Fruit fly (Drosophila melanogaster) whole organism, pupa: ENCODE results near the gene CG13039.
A peak's percentile ranks its signal among the peaks of the same experiment; 100 is the strongest.

ENCODE experiments used
- CG10348 ChIP-seq: fragments of 200-800 bp; sonication (Bioruptor generic); IDR thresholded peaks from 2 replicates; pipeline ENCODE4 v1.3.6; 2022; ENCODE audit warnings: missing biosample characterization, missing genetic modification characterization
- CG12605 ChIP-seq: fragments of 200-800 bp; sonication (Bioruptor generic); IDR thresholded peaks from 2 replicates; pipeline ENCODE4 v1.3.6; 2022; ENCODE audit warnings: missing biosample characterization, missing genetic modification characterization
- CG13204 ChIP-seq: fragments of 200-800 bp; sonication (Bioruptor generic); optimal IDR thresholded peaks from 2 replicates; lab custom pipeline; 2018; ENCODE audit warnings: missing biosample characterization, mild to moderate bottlenecking, missing genetic modification characterization, moderate library complexity
- CG15710 ChIP-seq: fragments of 200-800 bp; sonication (Bioruptor generic); optimal IDR thresholded peaks from 2 replicates; lab custom pipeline; 2018; ENCODE audit warnings: missing biosample characterization, mild to moderate bottlenecking, missing genetic modification characterization, moderate library complexity
- CG4496 ChIP-seq: fragments of 200-800 bp; sonication (Bioruptor generic); IDR thresholded peaks from 3 replicates; pipeline ENCODE4 v1.3.6; 2022; ENCODE audit warnings: missing biosample characterization, missing genetic modification characterization
- CG8159 ChIP-seq: fragments of 200-800 bp; sonication (Bioruptor generic); optimal IDR thresholded peaks from 3 replicates; lab custom pipeline; 2018; ENCODE audit warnings: missing biosample characterization, mild to moderate bottlenecking, missing genetic modification characterization, moderate library complexity
- CG8301 ChIP-seq: fragments of 200-800 bp; sonication (Bioruptor generic); optimal IDR thresholded peaks from 2 replicates; lab custom pipeline; 2018; ENCODE audit warnings: missing biosample characterization, mild to moderate bottlenecking, missing genetic modification characterization
- CG9948 ChIP-seq: fragments of 200-800 bp; sonication (Bioruptor generic); optimal IDR thresholded peaks from 2 replicates; lab custom pipeline; 2018; ENCODE audit warnings: missing biosample characterization, mild to moderate bottlenecking, missing genetic modification characterization, moderate library complexity
- EcR ChIP-seq: fragments of 200-800 bp; sonication (Bioruptor generic); optimal IDR thresholded peaks from 3 replicates; lab custom pipeline; 2019; ENCODE audit warnings: missing biosample characterization, missing genetic modification characterization, mild to moderate bottlenecking, moderate library complexity, missing genetic modification reagents
- Pif1B ChIP-seq: fragments of 200-800 bp; sonication (Bioruptor generic); optimal IDR thresholded peaks from 3 replicates; lab custom pipeline; 2016; ENCODE audit warnings: missing biosample characterization, missing genetic modification characterization
- fd96Ca ChIP-seq: fragments of 200-800 bp; sonication (Bioruptor generic); IDR thresholded peaks from 3 replicates; pipeline ENCODE4 v1.3.6; 2022; ENCODE audit warnings: missing biosample characterization, missing genetic modification characterization
- rn ChIP-seq: fragments of 200-800 bp; sonication (Bioruptor generic); IDR thresholded peaks from 2 replicates; pipeline ENCODE4 v1.3.6; 2022; ENCODE audit warnings: missing biosample characterization, missing genetic modification characterization

dm6 chr3L:16362119-16362653, 35.6 kb upstream of the CG13039 start, which contains the start of gene Cpr72Ea:
- TF ChIP-seq EcR (GFP tag; lab: Kevin White, UChicago), result no peak
- TF ChIP-seq rn (GFP tag; lab: Robert Waterston, UW), result no peak
- peak; percentile 72 for TF ChIP-seq CG8159 (tag; lab: Kevin White, UChicago)
- no peak for TF ChIP-seq CG8301 (tag; lab: Kevin White, UChicago)
- no peak for TF ChIP-seq fd96Ca (GFP tag; lab: Robert Waterston, UW)
- TF ChIP-seq CG4496, result no peak
- peak; percentile 73 for TF ChIP-seq CG9948 (tag; lab: Kevin White, UChicago)
- TF ChIP-seq CG13204 (GFP tag; lab: Kevin White, UChicago), result no peak
- peak; percentile 55 for TF ChIP-seq CG15710 (tag; lab: Kevin White, UChicago)
- no peak for TF ChIP-seq CG10348 (GFP tag; lab: Robert Waterston, UW)
- TF ChIP-seq Pif1B (GFP tag; lab: Kevin White, UChicago), result no peak
- TF ChIP-seq CG12605, result no peak
